Worm (Caenorhabditis elegans) whole organism, L3 larva: ENCODE measurements around the gene C06G4.6.
"Not testable (repeated sequence)": the region's sequence is repeated elsewhere in the genome, so short reads cannot be mapped to it uniquely, and the experiment has no call there.

ENCODE experiments used
- aly-2 ChIP-seq: fragments of 150-350 bp; optimal IDR thresholded peaks from 2 replicates; lab custom pipeline; 2014; ENCODE audit warnings: missing biosample characterization, missing genetic modification characterization
- ama-1 ChIP-seq: fragments of 150-350 bp; optimal IDR thresholded peaks from 2 replicates; lab custom pipeline; 2018
- ceh-28 ChIP-seq: fragments of 150-350 bp; optimal IDR thresholded peaks from 2 replicates; lab custom pipeline; 2014; ENCODE audit warnings: missing biosample characterization, missing genetic modification reagents, missing genetic modification characterization
- ceh-82 ChIP-seq: fragments of 150-350 bp; optimal IDR thresholded peaks from 2 replicates; lab custom pipeline; 2014; ENCODE audit warnings: missing biosample characterization, missing genetic modification characterization
- ceh-9 ChIP-seq: sonication (generic microtip); optimal IDR thresholded peaks from 2 replicates; lab custom pipeline; 2018; ENCODE audit warnings: missing biosample characterization, missing genetic modification characterization
- daf-12 ChIP-seq: fragments of 150-350 bp; optimal IDR thresholded peaks from 2 replicates; lab custom pipeline; 2014; ENCODE audit warnings: missing biosample characterization, missing genetic modification reagents, missing genetic modification characterization
- egl-5 ChIP-seq: fragments of 150-350 bp; optimal IDR thresholded peaks from 2 replicates; lab custom pipeline; 2017; ENCODE audit warnings: missing biosample characterization, missing genetic modification reagents, missing genetic modification characterization, inconsistent platforms
- elt-3 ChIP-seq, 3 experiments: fragments of 150-350 bp in 1 of 3; sonication (generic microtip) in 2 of 3; optimal IDR thresholded peaks; 2 replicates in 2 of 3; 4 replicates in 1 of 3; lab custom pipeline; 2014 to 2017; ENCODE audit warnings: missing biosample characterization in 3 of 3, missing genetic modification characterization in 3 of 3
- eor-1 ChIP-seq, 2 experiments: fragments of 150-350 bp; optimal IDR thresholded peaks; 2 replicates each; lab custom pipeline; 2014 to 2018; ENCODE audit warnings: missing biosample characterization in 2 of 2, missing genetic modification characterization in 2 of 2
- hmg-11 ChIP-seq: sonication (generic microtip); optimal IDR thresholded peaks from 2 replicates; lab custom pipeline; 2016; ENCODE audit warnings: missing genetic modification characterization, missing compliant biosample characterization
- lin-15B ChIP-seq: fragments of 150-350 bp; optimal IDR thresholded peaks from 2 replicates; lab custom pipeline; 2014; ENCODE audit warnings: missing biosample characterization, missing genetic modification characterization
- lin-39 ChIP-seq: fragments of 150-350 bp; optimal IDR thresholded peaks from 2 replicates; lab custom pipeline; 2018; ENCODE audit warnings: missing biosample characterization, missing genetic modification reagents, missing genetic modification characterization
- mdl-1 ChIP-seq: fragments of 150-350 bp; optimal IDR thresholded peaks from 2 replicates; lab custom pipeline; 2014; ENCODE audit warnings: missing biosample characterization, missing genetic modification characterization
- mml-1 ChIP-seq: fragments of 150-350 bp; sonication (generic microtip); optimal IDR thresholded peaks from 3 replicates; lab custom pipeline; 2014; ENCODE audit warnings: missing biosample characterization, missing genetic modification characterization
- nfya-1 ChIP-seq: sonication (generic microtip); optimal IDR thresholded peaks from 2 replicates; lab custom pipeline; 2017; ENCODE audit warnings: missing genetic modification characterization, mild to moderate bottlenecking, missing compliant biosample characterization, antibody characterized with exemption, moderate library complexity; ENCODE audit not compliant: insufficient read depth
- nhr-23 ChIP-seq: fragments of 150-350 bp; optimal IDR thresholded peaks from 2 replicates; lab custom pipeline; 2014; ENCODE audit warnings: missing biosample characterization, missing genetic modification reagents, missing genetic modification characterization
- nhr-237 ChIP-seq: fragments of 150-350 bp; optimal IDR thresholded peaks from 2 replicates; lab custom pipeline; 2014; ENCODE audit warnings: missing biosample characterization, missing genetic modification characterization
- nhr-25 ChIP-seq: sonication (generic microtip); optimal IDR thresholded peaks from 2 replicates; lab custom pipeline; 2017; ENCODE audit warnings: missing biosample characterization, missing genetic modification characterization
- nhr-28 ChIP-seq: fragments of 150-350 bp; optimal IDR thresholded peaks from 2 replicates; lab custom pipeline; 2014; ENCODE audit warnings: missing biosample characterization, missing genetic modification characterization
- nhr-43 ChIP-seq: sonication (generic microtip); optimal IDR thresholded peaks from 2 replicates; lab custom pipeline; 2016; ENCODE audit warnings: mild to moderate bottlenecking, missing genetic modification characterization, missing compliant biosample characterization; ENCODE audit not compliant: poor library complexity, severe bottlenecking
- nhr-67 ChIP-seq: fragments of 150-350 bp; optimal IDR thresholded peaks from 2 replicates; lab custom pipeline; 2014; ENCODE audit warnings: missing biosample characterization, missing genetic modification characterization
- nhr-76 ChIP-seq: fragments of 150-350 bp; sonication (generic microtip); optimal IDR thresholded peaks from 5 replicates; lab custom pipeline; 2014; ENCODE audit warnings: missing biosample characterization, missing genetic modification characterization
- pha-4 ChIP-seq: fragments of 150-350 bp; optimal IDR thresholded peaks from 2 replicates; lab custom pipeline; 2014; ENCODE audit warnings: missing biosample characterization, missing genetic modification reagents, missing genetic modification characterization
- tbx-2 ChIP-seq: sonication (generic microtip); optimal IDR thresholded peaks from 2 replicates; lab custom pipeline; 2016; ENCODE audit warnings: mild to moderate bottlenecking, missing genetic modification characterization, missing compliant biosample characterization
- unc-39 ChIP-seq: sonication (generic microtip); optimal IDR thresholded peaks from 4 replicates; lab custom pipeline; 2017; ENCODE audit warnings: missing biosample characterization, missing genetic modification characterization
- zag-1 ChIP-seq: fragments of 150-350 bp; optimal IDR thresholded peaks from 2 replicates; lab custom pipeline; 2014; ENCODE audit warnings: missing biosample characterization, missing genetic modification characterization
- ztf-11 ChIP-seq: fragments of 150-350 bp; optimal IDR thresholded peaks from 2 replicates; lab custom pipeline; 2014; ENCODE audit warnings: missing biosample characterization, missing genetic modification characterization
- ztf-4 ChIP-seq: fragments of 150-350 bp; optimal IDR thresholded peaks from 2 replicates; lab custom pipeline; 2014; ENCODE audit warnings: missing biosample characterization, missing genetic modification characterization

Gene C06G4.6

DNA sequence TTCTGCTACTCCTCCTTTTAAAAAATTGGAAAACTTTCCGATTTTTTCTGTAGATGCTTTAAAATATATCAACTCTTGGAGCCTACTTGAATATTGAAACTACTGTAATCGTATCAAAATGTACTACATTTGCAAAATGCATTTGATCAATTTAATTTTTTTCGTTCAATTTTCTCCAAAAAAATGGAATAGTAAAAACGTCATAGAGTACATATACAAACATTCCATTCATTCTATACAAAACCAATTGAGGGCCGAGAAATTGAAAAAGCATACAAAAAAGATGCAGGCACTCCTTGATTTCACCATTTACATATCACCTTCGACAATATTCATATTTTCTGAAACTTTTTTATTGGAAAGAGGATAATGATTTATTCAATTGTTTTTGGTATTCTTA, at the start of gene C06G4.6:
C06G4.6 (plus strand) TSS at position 301 of the 400 bp plus-strand sequence.
- TF ChIP-seq nhr-67 (tag; lab: Kevin White, UChicago), result no peak
- no peak for TF ChIP-seq lin-39 (tag; lab: Kevin White, UChicago)
- no peak for TF ChIP-seq nhr-25 (tag; lab: Kevin White, UChicago)
- TF ChIP-seq nhr-28 (tag; lab: Kevin White, UChicago), result no peak
- no peak for TF ChIP-seq mml-1
- no peak for TF ChIP-seq ama-1
- TF ChIP-seq nhr-43 (tag; lab: Kevin White, UChicago), result no peak
- TF ChIP-seq ztf-4 (tag; lab: Kevin White, UChicago), result no peak
- TF ChIP-seq ceh-9 (tag; lab: Kevin White, UChicago), result no peak
- TF ChIP-seq nfya-1 (tag; lab: Kevin White, UChicago), result no peak
- no peak for TF ChIP-seq lin-15B (tag; lab: Kevin White, UChicago)
- TF ChIP-seq ceh-28, result no peak
- no peak for TF ChIP-seq nhr-237 (tag; lab: Kevin White, UChicago)
- TF ChIP-seq unc-39 (tag; lab: Kevin White, UChicago), result no peak
- no peak for TF ChIP-seq tbx-2

DNA sequence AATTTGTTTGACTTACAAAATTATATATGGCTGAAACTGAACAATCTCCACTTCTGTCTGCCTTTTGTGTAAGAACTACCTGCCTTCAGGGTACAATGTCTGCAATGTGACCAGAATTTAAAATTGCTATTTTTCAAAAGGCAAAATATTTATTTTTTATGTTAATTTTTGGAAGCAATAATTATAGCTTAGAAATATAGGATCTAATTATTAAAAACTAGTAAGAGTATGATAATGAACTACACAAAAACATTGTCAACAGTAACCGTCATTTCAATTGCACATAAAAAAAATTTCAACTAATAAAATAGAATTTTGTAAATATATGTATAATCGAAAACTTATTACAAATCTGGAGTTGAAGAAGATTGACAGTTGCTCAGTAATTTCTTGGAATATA, 47.2 kb upstream of the C06G4.6 start, which contains the start of gene C29E4.9:
C29E4.9 (minus strand) TSS at position 101 of the 400 bp plus-strand sequence.
- TF ChIP-seq elt-3 (tag; optimal IDR thresholded peaks at IDR 0.05; lab: Kevin White, UChicago) (no peak), nhr-237 (tag; lab: Kevin White, UChicago) (no peak)

DNA sequence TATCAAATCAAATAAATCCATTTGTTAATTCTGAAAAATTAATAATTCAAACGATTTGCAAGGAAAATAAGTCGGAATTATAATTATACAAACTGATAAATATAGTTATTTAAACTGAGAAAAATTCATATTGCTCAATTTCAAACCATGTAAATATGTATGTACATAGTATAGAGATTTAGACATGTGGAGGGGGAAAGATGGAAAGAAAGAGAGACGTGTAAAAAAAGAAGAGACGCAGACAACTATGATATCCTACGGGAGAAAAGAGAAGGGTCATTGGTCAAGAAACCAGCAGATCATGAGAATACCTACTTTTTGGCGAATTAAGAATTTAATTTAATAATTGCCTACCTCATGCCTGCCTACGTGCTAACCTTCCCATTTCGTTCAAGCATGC, 46.1 kb upstream of the C06G4.6 start, which contains the start of gene C29E4.11:
C29E4.11 (minus strand) TSS at position 30 of the 400 bp plus-strand sequence.
- no peak for TF ChIP-seq nhr-28 (tag; lab: Kevin White, UChicago)
- TF ChIP-seq nhr-23, result peak; percentile 30
- peak; percentile 66 for TF ChIP-seq pha-4
- no peak for TF ChIP-seq hmg-11 (tag; lab: Kevin White, UChicago)
- TF ChIP-seq nfya-1 (tag; lab: Kevin White, UChicago), result peak; percentile 32
- TF ChIP-seq ceh-9 (tag; lab: Kevin White, UChicago), result no peak
- no peak for TF ChIP-seq zag-1 (tag; lab: Kevin White, UChicago)
- TF ChIP-seq aly-2, result no peak
- no peak for TF ChIP-seq egl-5 (tag; lab: Kevin White, UChicago)
- no peak for TF ChIP-seq ama-1

DNA sequence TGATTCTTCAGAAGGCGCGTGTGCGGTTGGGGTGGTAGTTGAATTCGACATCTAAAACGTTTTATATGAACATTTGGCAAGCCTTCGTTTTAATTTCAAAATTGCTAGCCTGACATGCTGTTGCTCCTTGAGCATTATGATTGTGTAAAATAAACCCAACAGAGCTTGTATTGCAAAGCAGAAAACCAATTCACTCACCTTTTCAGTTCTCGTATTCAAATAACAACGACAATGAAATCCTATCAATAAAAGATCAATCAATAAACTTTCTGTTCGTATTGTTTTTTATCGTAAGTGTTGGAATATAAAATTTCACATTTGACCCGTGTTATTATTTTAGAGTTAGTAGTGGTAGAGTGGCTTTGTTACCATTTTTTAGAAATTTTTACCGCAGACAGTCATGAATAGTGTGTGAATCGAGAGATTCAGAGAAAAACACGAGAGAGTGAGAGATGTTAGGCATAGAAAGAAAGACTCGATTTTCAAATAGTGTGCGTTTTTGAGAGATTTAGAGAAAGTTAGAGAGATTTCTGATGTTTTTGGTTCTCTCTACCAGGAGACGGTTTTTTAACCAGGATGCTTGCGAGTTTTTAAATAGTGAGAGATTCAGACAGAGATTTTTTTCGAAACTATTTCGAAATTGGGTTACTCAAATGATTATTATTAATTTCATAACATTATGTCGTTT, 45.1 kb upstream of the C06G4.6 start, which contains the start of gene F54H12.10:
F54H12.10 (minus strand) TSS at position 51 of the 688 bp plus-strand sequence.
- TF ChIP-seq ztf-11 (tag; lab: Kevin White, UChicago); mdl-1; eor-1 (tag; optimal IDR thresholded peaks at IDR 0.05; lab: Kevin White, UChicago): not testable (repeated sequence)

DNA sequence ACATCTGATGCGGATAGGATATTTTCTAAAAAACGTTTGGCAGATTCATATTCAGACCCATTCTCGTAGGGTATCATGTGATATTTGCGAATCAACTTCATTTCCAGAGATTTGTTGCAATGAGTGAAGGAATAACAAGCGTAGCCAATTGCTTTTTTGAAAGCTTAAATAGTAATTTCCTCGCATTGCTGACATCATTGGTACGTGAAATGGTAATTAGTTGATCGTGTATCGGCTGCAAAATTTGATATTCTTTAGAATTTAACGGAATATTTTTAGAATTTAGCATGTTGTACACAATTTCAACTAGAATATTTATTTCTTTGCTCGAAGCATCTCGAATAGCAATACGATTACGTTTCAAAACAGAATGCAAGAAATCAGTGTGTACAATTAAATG, 41.5 kb upstream of the C06G4.6 start, which contains the start of gene F54H12.4:
F54H12.4 (minus strand) TSS at position 101 of the 400 bp plus-strand sequence.
- TF ChIP-seq lin-39, ztf-4, nfya-1 (tag; lab: Kevin White, UChicago): not testable (repeated sequence)

DNA sequence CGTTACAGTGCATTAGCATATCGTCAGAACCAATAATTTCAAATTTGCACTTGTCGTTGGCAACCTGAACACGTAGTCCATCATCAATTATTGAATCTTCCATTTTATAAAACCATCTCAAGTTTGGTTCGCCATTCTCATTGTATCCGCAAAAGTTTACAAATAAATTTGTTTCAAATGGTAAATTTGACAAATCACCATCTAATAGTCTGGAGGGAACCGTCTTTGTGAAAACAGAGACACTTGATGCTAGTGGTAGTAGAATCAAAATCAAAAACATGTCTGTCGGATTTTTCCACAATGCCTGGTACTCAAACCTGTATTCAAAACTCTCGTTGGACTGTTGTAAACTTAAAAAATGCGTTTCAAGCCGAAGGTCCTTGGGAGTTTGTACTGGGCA, 39.9 kb upstream of the C06G4.6 start, which contains the start of gene F54H12.2:
F54H12.2 (plus strand) TSS at position 301 of the 400 bp plus-strand sequence.
- not testable (repeated sequence) for TF ChIP-seq daf-12; ceh-9 (tag; lab: Kevin White, UChicago); ceh-82
- TF ChIP-seq, all 47 proteins: peak for 0; not testable (repeated sequence) for 47

DNA sequence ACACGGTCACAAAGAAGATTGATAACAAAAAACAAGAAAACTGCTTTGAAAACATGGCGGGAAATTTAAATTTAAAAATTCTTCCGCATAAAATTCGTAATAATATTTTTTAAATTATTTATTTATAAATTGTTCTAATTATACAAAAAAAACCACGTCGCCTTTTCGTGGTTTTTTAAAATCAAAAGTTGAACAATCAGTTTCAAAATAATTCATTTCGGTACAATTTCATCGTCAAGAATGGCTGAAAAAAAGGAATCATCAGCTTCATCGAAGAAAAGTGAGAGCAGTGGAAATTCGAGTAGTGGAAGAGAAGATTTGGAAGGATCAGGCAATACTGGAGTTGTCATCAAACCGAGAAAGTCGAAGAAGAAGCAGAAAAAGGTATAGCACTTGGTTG, 35.1 kb upstream of the C06G4.6 start, which contains the start of the genes F54H12.8 and F54H12.7:
F54H12.8 (minus strand) TSS at position 101 of the 400 bp plus-strand sequence.
F54H12.7 (plus strand) TSS at position 229 of the 400 bp plus-strand sequence.
- TF ChIP-seq lin-39 (tag; lab: Kevin White, UChicago) (no peak), nhr-76 (tag; lab: Kevin White, UChicago) (no peak)
